Fruit fly (Drosophila melanogaster) S2 (cell line): ENCODE results near the gene Jon65Aiv.

ENCODE experiments used
- CG8478 ChIP-seq: fragments of >200 bp; optimal IDR thresholded peaks from 2 replicates; lab custom pipeline; 2018
- CTCF ChIP-seq, 2 experiments: fragments of >200 bp; optimal IDR thresholded peaks; 2 replicates each; lab custom pipeline; 2018

- no peak for TF ChIP-seq CTCF (optimal IDR thresholded peaks at IDR 0.05; lab: Kevin White, UChicago)
- no peak for TF ChIP-seq CG8478 (lab: Kevin White, UChicago)
Observed at dm6 chr3L:6034511-6034910, 4.4 kb upstream of the Jon65Aiv start, which contains the start of gene CG10477.
